Worm (Caenorhabditis elegans) whole organism, L3 larva: Measurements from ENCODE around the gene cdk-5.

Source experiments
- R02D3.7 ChIP-seq: fragments of 150-350 bp; optimal IDR thresholded peaks from 2 replicates; lab custom pipeline; 2014; ENCODE audit warnings: missing biosample characterization, missing genetic modification characterization
- ceh-16 ChIP-seq: sonication (generic microtip); optimal IDR thresholded peaks from 2 replicates; lab custom pipeline; 2017; ENCODE audit warnings: missing biosample characterization, missing genetic modification characterization
- elt-2 ChIP-seq: sonication (generic microtip); optimal IDR thresholded peaks from 2 replicates; lab custom pipeline; 2016; ENCODE audit warnings: missing genetic modification reagents, mild to moderate bottlenecking, missing genetic modification characterization, missing compliant biosample characterization
- eor-1 ChIP-seq, 2 experiments: fragments of 150-350 bp; optimal IDR thresholded peaks; 2 replicates each; lab custom pipeline; 2014 to 2018; ENCODE audit warnings: missing biosample characterization in 2 of 2, missing genetic modification characterization in 2 of 2
- lin-15B ChIP-seq: fragments of 150-350 bp; optimal IDR thresholded peaks from 2 replicates; lab custom pipeline; 2014; ENCODE audit warnings: missing biosample characterization, missing genetic modification characterization
- nhr-11 ChIP-seq: fragments of 150-350 bp; optimal IDR thresholded peaks from 2 replicates; lab custom pipeline; 2014; ENCODE audit warnings: missing biosample characterization, missing genetic modification characterization
- nhr-12 ChIP-seq: fragments of 150-350 bp; optimal IDR thresholded peaks from 2 replicates; lab custom pipeline; 2014; ENCODE audit warnings: missing biosample characterization, missing genetic modification characterization
- nhr-237 ChIP-seq: fragments of 150-350 bp; optimal IDR thresholded peaks from 2 replicates; lab custom pipeline; 2014; ENCODE audit warnings: missing biosample characterization, missing genetic modification characterization
- nhr-43 ChIP-seq: sonication (generic microtip); optimal IDR thresholded peaks from 2 replicates; lab custom pipeline; 2016; ENCODE audit warnings: mild to moderate bottlenecking, missing genetic modification characterization, missing compliant biosample characterization; ENCODE audit not compliant: poor library complexity, severe bottlenecking
- skn-1 ChIP-seq: fragments of 150-350 bp; optimal IDR thresholded peaks from 2 replicates; lab custom pipeline; 2014; ENCODE audit warnings: missing biosample characterization, missing genetic modification characterization
- unc-39 ChIP-seq: sonication (generic microtip); optimal IDR thresholded peaks from 4 replicates; lab custom pipeline; 2017; ENCODE audit warnings: missing biosample characterization, missing genetic modification characterization
- unc-62 ChIP-seq: fragments of 150-350 bp; sonication (generic microtip); optimal IDR thresholded peaks from 4 replicates; lab custom pipeline; 2014; ENCODE audit warnings: missing biosample characterization, missing genetic modification reagents, missing genetic modification characterization
- ztf-11 ChIP-seq: fragments of 150-350 bp; optimal IDR thresholded peaks from 2 replicates; lab custom pipeline; 2014; ENCODE audit warnings: missing biosample characterization, missing genetic modification characterization
- ztf-4 ChIP-seq: fragments of 150-350 bp; optimal IDR thresholded peaks from 2 replicates; lab custom pipeline; 2014; ENCODE audit warnings: missing biosample characterization, missing genetic modification characterization

DNA sequence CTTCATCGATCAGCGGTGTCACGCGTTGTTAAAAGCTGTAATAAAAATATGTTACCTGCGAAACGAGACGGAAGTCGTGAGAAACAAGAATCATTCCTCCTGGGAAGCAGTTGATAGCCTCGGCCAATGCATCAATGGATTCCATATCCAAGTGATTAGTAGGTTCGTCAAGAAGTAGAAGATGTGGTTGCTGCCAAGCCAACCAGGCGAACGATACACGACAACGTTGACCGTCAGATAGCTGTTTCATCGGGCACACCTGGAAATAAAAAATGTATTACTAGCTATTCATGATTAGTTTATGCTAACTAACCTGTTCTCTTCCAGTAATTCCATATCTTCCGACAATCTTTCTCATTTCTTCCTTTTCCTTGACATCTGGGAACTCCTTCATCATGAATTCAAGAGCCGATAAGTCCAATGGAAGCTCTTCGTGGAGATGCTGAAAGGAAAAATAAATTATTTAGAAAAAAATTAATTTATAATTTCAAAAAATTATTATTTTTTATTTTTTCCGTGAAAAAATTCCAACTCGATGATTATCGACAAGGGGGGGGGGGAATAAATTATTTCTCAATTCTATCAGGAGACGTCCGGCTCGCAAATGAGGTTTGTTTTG lies 7.1 kb downstream of the cdk-5 start, which contains the start of gene tag-164:
- no peak for TF ChIP-seq nhr-237 (tag; lab: Kevin White, UChicago)
- TF ChIP-seq ceh-16 (tag; lab: Kevin White, UChicago): no peak
- no peak for TF ChIP-seq unc-62 (GFP tag; lab: Kevin White, UChicago)
- no peak for TF ChIP-seq lin-15B (tag; lab: Kevin White, UChicago)
- no peak for TF ChIP-seq eor-1 (tag; optimal IDR thresholded peaks at IDR 0.05; lab: Kevin White, UChicago)
- no peak for TF ChIP-seq unc-39 (tag; lab: Kevin White, UChicago)
- TF ChIP-seq nhr-43: no peak
- TF ChIP-seq skn-1 (tag; lab: Kevin White, UChicago): no peak
- TF ChIP-seq R02D3.7 (tag; lab: Kevin White, UChicago): no peak
- no peak for TF ChIP-seq ztf-11 (tag; lab: Kevin White, UChicago)
- no peak for TF ChIP-seq ztf-4 (tag; lab: Kevin White, UChicago)
- TF ChIP-seq nhr-11 (tag; lab: Kevin White, UChicago): no peak
- TF ChIP-seq nhr-12 (tag; lab: Kevin White, UChicago): no peak
- no peak for TF ChIP-seq elt-2 (tag; lab: Kevin White, UChicago)
